Worm (Caenorhabditis elegans) whole organism, L1 larva: ENCODE results near the gene srh-231.

ENCODE experiments used
- C04F5.9 ChIP-seq: sonication (generic microtip); optimal IDR thresholded peaks from 2 replicates; lab custom pipeline; 2016; ENCODE audit warnings: missing genetic modification characterization, missing compliant biosample characterization
- C16A3.4 ChIP-seq: fragments of 150-350 bp; optimal IDR thresholded peaks from 2 replicates; lab custom pipeline; 2014; ENCODE audit warnings: missing biosample characterization, missing genetic modification characterization
- Y116A8C.19 ChIP-seq: sonication (generic microtip); optimal IDR thresholded peaks from 2 replicates; lab custom pipeline; 2016; ENCODE audit warnings: missing compliant biosample characterization, missing genetic modification characterization, borderline replicate concordance
- alr-1 ChIP-seq: fragments of 200-800 bp; sonication (Bioruptor generic); optimal IDR thresholded peaks from 2 replicates; lab custom pipeline; 2018; ENCODE audit warnings: borderline replicate concordance, mild to moderate bottlenecking, missing genetic modification characterization, missing compliant biosample characterization
- ama-1 ChIP-seq: fragments of 150-350 bp; optimal IDR thresholded peaks from 2 replicates; lab custom pipeline; 2014
- blmp-1 ChIP-seq: fragments of 150-350 bp; optimal IDR thresholded peaks from 2 replicates; lab custom pipeline; 2014; ENCODE audit warnings: missing biosample characterization, missing genetic modification characterization
- ceh-8 ChIP-seq: fragments of 200-800 bp; sonication (Bioruptor generic); optimal IDR thresholded peaks from 2 replicates; lab custom pipeline; 2018; ENCODE audit warnings: mild to moderate bottlenecking, missing genetic modification characterization, moderate library complexity, missing compliant biosample characterization
- ceh-90 ChIP-seq: sonication (generic microtip); optimal IDR thresholded peaks from 2 replicates; lab custom pipeline; 2016; ENCODE audit warnings: missing genetic modification characterization, missing compliant biosample characterization
- dsc-1 ChIP-seq: sonication (generic microtip); optimal IDR thresholded peaks from 2 replicates; lab custom pipeline; 2016; ENCODE audit warnings: mild to moderate bottlenecking, missing genetic modification characterization, missing compliant biosample characterization
- efl-1 ChIP-seq, 4 experiments: fragments of 150-350 bp; optimal IDR thresholded peaks in 3 of 4; peaks in 1 of 4; 1 replicate in 1 of 4; 2 replicates in 3 of 4; lab custom pipeline; 2014; ENCODE audit warnings: missing biosample characterization in 2 of 4, missing genetic modification characterization in 2 of 4, missing genetic modification reagents in 2 of 4
- efl-3 ChIP-seq: fragments of 200-800 bp; sonication (Bioruptor generic); optimal IDR thresholded peaks from 2 replicates; lab custom pipeline; 2018; ENCODE audit warnings: mild to moderate bottlenecking, missing genetic modification characterization, missing compliant biosample characterization
- elt-2 ChIP-seq: sonication (generic microtip); optimal IDR thresholded peaks from 2 replicates; lab custom pipeline; 2016; ENCODE audit warnings: missing genetic modification characterization, mild to moderate bottlenecking, inconsistent platforms, missing compliant biosample characterization, missing genetic modification reagents
- fkh-8 ChIP-seq: sonication (generic microtip); optimal IDR thresholded peaks from 2 replicates; lab custom pipeline; 2016; ENCODE audit warnings: mild to moderate bottlenecking, missing genetic modification characterization, missing compliant biosample characterization
- hlh-4 ChIP-seq: sonication (generic microtip); optimal IDR thresholded peaks from 2 replicates; lab custom pipeline; 2016; ENCODE audit warnings: mild to moderate bottlenecking, missing genetic modification characterization, missing compliant biosample characterization
- hpl-2 ChIP-seq: fragments of 150-350 bp; optimal IDR thresholded peaks from 2 replicates; lab custom pipeline; 2014; ENCODE audit warnings: missing biosample characterization, missing genetic modification reagents, missing genetic modification characterization
- jun-1 ChIP-seq: fragments of 150-350 bp; optimal IDR thresholded peaks from 2 replicates; lab custom pipeline; 2014; ENCODE audit warnings: missing biosample characterization, missing genetic modification reagents, missing genetic modification characterization
- lin-14 ChIP-seq: fragments of 200-800 bp; sonication (Bioruptor generic); optimal IDR thresholded peaks from 2 replicates; lab custom pipeline; 2018; ENCODE audit warnings: mild to moderate bottlenecking, missing genetic modification characterization, moderate library complexity, missing compliant biosample characterization
- lir-3 ChIP-seq: sonication (generic microtip); optimal IDR thresholded peaks from 2 replicates; lab custom pipeline; 2016; ENCODE audit warnings: mild to moderate bottlenecking, missing genetic modification characterization, moderate library complexity, missing compliant biosample characterization; ENCODE audit not compliant: poor library complexity
- nhr-237 ChIP-seq: fragments of 150-350 bp; optimal IDR thresholded peaks from 2 replicates; lab custom pipeline; 2014; ENCODE audit warnings: missing biosample characterization, missing genetic modification characterization
- nhr-28 ChIP-seq: fragments of 150-350 bp; optimal IDR thresholded peaks from 2 replicates; lab custom pipeline; 2014; ENCODE audit warnings: missing biosample characterization, missing genetic modification characterization
- nhr-71 ChIP-seq: sonication (generic microtip); optimal IDR thresholded peaks from 2 replicates; lab custom pipeline; 2016; ENCODE audit warnings: mild to moderate bottlenecking, missing genetic modification characterization, moderate library complexity, missing compliant biosample characterization
- nhr-77 ChIP-seq: fragments of 150-350 bp; optimal IDR thresholded peaks from 2 replicates; lab custom pipeline; 2014; ENCODE audit warnings: missing biosample characterization, missing genetic modification characterization
- nhr-84 ChIP-seq: sonication (generic microtip); optimal IDR thresholded peaks from 2 replicates; lab custom pipeline; 2017; ENCODE audit warnings: missing biosample characterization, missing genetic modification characterization
- nhr-85 ChIP-seq: sonication (generic microtip); peaks from one replicate; lab custom pipeline; 2016; ENCODE audit warnings: missing genetic modification characterization, inconsistent platforms, missing compliant biosample characterization
- pax-3 ChIP-seq: fragments of 200-800 bp; sonication (Bioruptor generic); optimal IDR thresholded peaks from 2 replicates; lab custom pipeline; 2018; ENCODE audit warnings: mild to moderate bottlenecking, missing genetic modification characterization, moderate library complexity, missing compliant biosample characterization
- sox-4 ChIP-seq: sonication (generic microtip); optimal IDR thresholded peaks from 2 replicates; lab custom pipeline; 2016; ENCODE audit warnings: missing genetic modification characterization, missing compliant biosample characterization
- sptf-1 ChIP-seq: fragments of 150-350 bp; optimal IDR thresholded peaks from 2 replicates; lab custom pipeline; 2014; ENCODE audit warnings: missing biosample characterization, missing genetic modification characterization
- vab-15 ChIP-seq: sonication (generic microtip); optimal IDR thresholded peaks from 2 replicates; lab custom pipeline; 2017; ENCODE audit warnings: missing genotype, mild to moderate bottlenecking, missing genetic modification characterization, missing compliant biosample characterization
- zip-4 ChIP-seq: fragments of 200-800 bp; sonication (Bioruptor generic); optimal IDR thresholded peaks from 2 replicates; lab custom pipeline; 2018; ENCODE audit warnings: mild to moderate bottlenecking, missing genetic modification characterization, moderate library complexity, missing compliant biosample characterization
- ztf-4 ChIP-seq: fragments of 150-350 bp; optimal IDR thresholded peaks from 2 replicates; lab custom pipeline; 2014; ENCODE audit warnings: missing biosample characterization, missing genetic modification characterization

srh-231 gene

DNA sequence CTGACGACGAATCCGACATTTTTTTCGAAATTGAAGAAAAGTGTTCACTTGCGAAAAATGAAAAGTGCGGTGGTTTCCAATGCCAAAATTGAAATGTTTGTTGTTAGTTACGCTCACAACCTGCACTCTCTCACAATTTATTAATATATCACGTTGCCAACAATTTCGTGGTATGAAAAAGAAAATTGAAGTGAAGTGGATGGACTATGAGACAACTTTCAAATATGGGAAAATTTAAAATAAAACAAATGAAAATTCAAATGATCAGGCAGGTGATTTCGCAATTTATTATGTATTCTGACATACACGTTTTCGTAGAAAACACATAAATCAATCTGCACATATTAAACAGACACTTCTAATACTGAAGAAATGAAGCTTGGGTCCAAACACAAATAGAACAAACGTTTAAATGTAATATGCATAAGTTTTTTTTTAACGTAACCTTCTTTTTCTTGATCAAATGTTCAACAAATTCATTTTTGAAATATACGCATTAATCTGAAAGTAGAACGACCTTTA, 34.1 kb upstream of the srh-231 start, which contains the start of gene srp-6:
srp-6 (minus strand) TSS at position 51 of the 522 bp plus-strand sequence.
- peak; percentile 42 for TF ChIP-seq fkh-8 (tag; lab: Kevin White, UChicago)
- peak; percentile 35 for TF ChIP-seq blmp-1 (tag; lab: Kevin White, UChicago)
- no peak for TF ChIP-seq nhr-77 (tag; lab: Kevin White, UChicago)
- TF ChIP-seq Y116A8C.19 (tag; lab: Kevin White, UChicago): no peak
- TF ChIP-seq lin-14: peak; percentile 37
- TF ChIP-seq ceh-90 (tag; lab: Kevin White, UChicago): no peak
- no peak for TF ChIP-seq sox-4 (tag; lab: Kevin White, UChicago)
- no peak for TF ChIP-seq nhr-84
- TF ChIP-seq ztf-4 (tag; lab: Kevin White, UChicago): no peak
- TF ChIP-seq hlh-4 (tag; lab: Kevin White, UChicago): peak; percentile 57
- no peak for TF ChIP-seq efl-1 (optimal IDR thresholded peaks at IDR 0.05; lab: Kevin White, UChicago)
- TF ChIP-seq efl-1 (GFP tag; optimal IDR thresholded peaks at IDR 0.05 in 1 of 2; lab: Kevin White, UChicago): peak in 1 of 2 experiments; percentile 5
- no peak for TF ChIP-seq vab-15 (tag; lab: Kevin White, UChicago)
- TF ChIP-seq C16A3.4 (tag; lab: Kevin White, UChicago): no peak
- no peak for TF ChIP-seq hpl-2
- no peak for TF ChIP-seq nhr-237 (tag; lab: Kevin White, UChicago)
- no peak for TF ChIP-seq pax-3 (tag; lab: Kevin White, UChicago)
- TF ChIP-seq sptf-1 (tag; lab: Kevin White, UChicago): no peak
- TF ChIP-seq nhr-71 (tag; lab: Kevin White, UChicago): peak; percentile 47
- no peak for TF ChIP-seq lir-3 (tag; lab: Kevin White, UChicago)

ce11 chrV:7381008-7381407, 29.0 kb upstream of the srh-231 start, which contains the start of gene C03G6.17:
Gene C03G6.17 (minus strand): TSS chrV:7381108.
- TF ChIP-seq nhr-85 (tag; lab: Kevin White, UChicago): peak; percentile 63
- peak; percentile 22 for TF ChIP-seq blmp-1 (tag; lab: Kevin White, UChicago)
- TF ChIP-seq jun-1 (tag; lab: Kevin White, UChicago): no peak
- TF ChIP-seq nhr-28 (tag; lab: Kevin White, UChicago): no peak

DNA sequence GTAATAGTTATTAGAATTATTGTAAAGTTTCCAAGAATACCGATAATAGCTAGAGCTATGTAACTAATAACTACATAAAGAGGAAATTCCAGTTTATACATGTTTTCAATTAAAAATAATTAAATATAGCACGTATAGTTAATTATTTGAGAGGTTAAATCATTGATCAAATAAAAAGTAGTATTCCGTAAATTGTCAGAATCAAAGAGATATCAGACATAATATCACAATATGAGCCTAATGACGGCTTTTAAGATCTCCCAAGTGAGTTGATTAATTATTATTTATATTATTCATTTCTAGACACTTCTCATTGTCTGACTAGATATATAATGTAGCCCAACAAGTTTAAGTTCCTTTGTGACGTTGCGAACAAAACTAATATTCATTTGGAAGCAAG, 27.3 kb upstream of the srh-231 start, which contains the start of gene srsx-24:
srsx-24 (minus strand) TSS at position 101 of the 400 bp plus-strand sequence.
- TF ChIP-seq dsc-1: no peak
- peak; percentile 40 for TF ChIP-seq ceh-8
- TF ChIP-seq ama-1 (lab: Kevin White, UChicago): no peak

DNA sequence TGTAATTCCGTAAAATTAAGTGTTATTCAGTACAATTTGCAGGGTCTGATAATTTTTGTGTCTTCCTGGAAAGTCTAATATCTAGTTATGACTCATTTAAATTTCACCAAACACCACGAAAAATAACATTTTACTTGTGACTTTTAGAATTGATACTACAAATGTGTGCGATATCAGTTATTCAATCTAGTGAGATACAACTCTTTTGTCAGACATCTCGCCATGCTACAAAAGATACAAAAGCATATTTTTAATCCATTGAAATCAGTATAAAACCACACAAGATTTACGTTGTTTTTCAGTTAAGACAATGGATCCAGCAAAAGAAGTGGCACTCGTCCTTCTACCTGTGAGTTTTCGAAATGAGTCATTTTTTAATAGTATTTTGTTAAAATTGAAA, 22.1 kb upstream of the srh-231 start, which contains the start of gene srx-56:
srx-56 (plus strand) TSS at position 301 of the 400 bp plus-strand sequence.
- TF ChIP-seq fkh-8 (tag; lab: Kevin White, UChicago) (peak; percentile 50), efl-3 (GFP tag; lab: Kevin White, UChicago) (no peak)

ce11 chrV:7369578-7369977, 17.5 kb upstream of the srh-231 start, which contains the start of gene srj-14:
Gene srj-14 (plus strand): TSS chrV:7369708.
- TF ChIP-seq efl-1 (optimal IDR thresholded peaks at IDR 0.05; lab: Kevin White, UChicago) (no peak), efl-1 (GFP tag; optimal IDR thresholded peaks at IDR 0.05 in 1 of 2; lab: Kevin White, UChicago) (peak in 1 of 2 experiments; percentile 77), elt-2 (tag; lab: Kevin White, UChicago) (no peak)
- TF ChIP-seq, all 84 proteins: peak for 1

DNA sequence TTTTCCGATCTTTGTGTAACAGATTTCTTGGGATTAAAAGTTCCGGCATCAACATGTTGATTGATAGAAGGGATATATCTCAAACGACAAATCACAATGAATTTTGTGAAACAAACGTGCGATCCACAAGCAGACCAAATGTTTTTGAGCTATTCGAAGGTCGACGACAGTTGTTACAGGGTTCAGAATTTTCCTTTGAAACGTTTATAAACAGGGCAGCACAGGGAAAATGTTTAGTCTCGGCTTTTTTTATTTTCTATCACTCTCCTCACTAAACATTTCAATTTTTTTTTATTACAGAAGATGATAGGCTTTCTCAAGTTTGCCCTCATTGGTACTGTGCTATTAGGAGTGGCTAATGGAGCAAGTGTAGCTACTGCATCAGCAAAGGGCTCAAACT, 12.9 kb upstream of the srh-231 start, which contains the start of gene exc-13:
exc-13 (plus strand) TSS at position 301 of the 400 bp plus-strand sequence.
- TF ChIP-seq nhr-71 (tag; lab: Kevin White, UChicago): peak; percentile 5
- no peak for TF ChIP-seq zip-4 (GFP tag; lab: Kevin White, UChicago)
- TF ChIP-seq, all 84 proteins: peak for 1

ce11 chrV:7364059-7364458, 12.0 kb upstream of the srh-231 start, which contains the start of gene cyp-35A2:
Gene cyp-35A2 (minus strand): TSS chrV:7364182.
- TF ChIP-seq lir-3 (tag; lab: Kevin White, UChicago) (no peak), vab-15 (tag; lab: Kevin White, UChicago) (no peak), C04F5.9 (tag; lab: Kevin White, UChicago) (no peak), elt-2 (tag; lab: Kevin White, UChicago) (peak; percentile 90), alr-1 (tag; lab: Kevin White, UChicago) (no peak)
